Worm (Caenorhabditis elegans) whole organism, L3 larva: ENCODE data around the gene mrpl-39.

Source experiments
- ZK546.5 ChIP-seq: sonication (generic microtip); optimal IDR thresholded peaks from 2 replicates; lab custom pipeline; 2017; ENCODE audit warnings: missing biosample characterization, missing genetic modification characterization
- aly-2 ChIP-seq: fragments of 150-350 bp; optimal IDR thresholded peaks from 2 replicates; lab custom pipeline; 2014; ENCODE audit warnings: missing biosample characterization, missing genetic modification characterization
- ama-1 ChIP-seq: fragments of 150-350 bp; optimal IDR thresholded peaks from 2 replicates; lab custom pipeline; 2018
- ceh-28 ChIP-seq: fragments of 150-350 bp; optimal IDR thresholded peaks from 2 replicates; lab custom pipeline; 2014; ENCODE audit warnings: missing biosample characterization, missing genetic modification reagents, missing genetic modification characterization
- ceh-82 ChIP-seq: fragments of 150-350 bp; optimal IDR thresholded peaks from 2 replicates; lab custom pipeline; 2014; ENCODE audit warnings: missing biosample characterization, missing genetic modification characterization
- ceh-9 ChIP-seq: sonication (generic microtip); optimal IDR thresholded peaks from 2 replicates; lab custom pipeline; 2018; ENCODE audit warnings: missing biosample characterization, missing genetic modification characterization
- daf-12 ChIP-seq: fragments of 150-350 bp; optimal IDR thresholded peaks from 2 replicates; lab custom pipeline; 2014; ENCODE audit warnings: missing biosample characterization, missing genetic modification reagents, missing genetic modification characterization
- egl-27 ChIP-seq: sonication (generic microtip); optimal IDR thresholded peaks from 4 replicates; lab custom pipeline; 2017; ENCODE audit warnings: missing biosample characterization, missing genetic modification reagents, missing genetic modification characterization
- egl-5 ChIP-seq: fragments of 150-350 bp; optimal IDR thresholded peaks from 2 replicates; lab custom pipeline; 2017; ENCODE audit warnings: missing biosample characterization, missing genetic modification reagents, missing genetic modification characterization, inconsistent platforms
- elt-1 ChIP-seq: fragments of 150-350 bp; optimal IDR thresholded peaks from 2 replicates; lab custom pipeline; 2014; ENCODE audit warnings: missing biosample characterization, missing genetic modification characterization
- elt-2 ChIP-seq: sonication (generic microtip); optimal IDR thresholded peaks from 2 replicates; lab custom pipeline; 2016; ENCODE audit warnings: missing genetic modification reagents, mild to moderate bottlenecking, missing genetic modification characterization, missing compliant biosample characterization
- fkh-10 ChIP-seq: sonication (generic microtip); optimal IDR thresholded peaks from 2 replicates; lab custom pipeline; 2017; ENCODE audit warnings: missing biosample characterization, missing genetic modification reagents, missing genetic modification characterization
- fkh-2 ChIP-seq: fragments of 150-350 bp; optimal IDR thresholded peaks from 2 replicates; lab custom pipeline; 2014; ENCODE audit warnings: missing biosample characterization, missing genetic modification reagents, missing genetic modification characterization
- hmg-11 ChIP-seq: sonication (generic microtip); optimal IDR thresholded peaks from 2 replicates; lab custom pipeline; 2016; ENCODE audit warnings: missing genetic modification characterization, missing compliant biosample characterization
- lin-15B ChIP-seq: fragments of 150-350 bp; optimal IDR thresholded peaks from 2 replicates; lab custom pipeline; 2014; ENCODE audit warnings: missing biosample characterization, missing genetic modification characterization
- lin-39 ChIP-seq: fragments of 150-350 bp; optimal IDR thresholded peaks from 2 replicates; lab custom pipeline; 2018; ENCODE audit warnings: missing biosample characterization, missing genetic modification reagents, missing genetic modification characterization
- lsy-12 ChIP-seq: sonication (generic microtip); optimal IDR thresholded peaks from 2 replicates; lab custom pipeline; 2016; ENCODE audit warnings: mild to moderate bottlenecking, missing genetic modification characterization, missing compliant biosample characterization
- mdl-1 ChIP-seq: fragments of 150-350 bp; optimal IDR thresholded peaks from 2 replicates; lab custom pipeline; 2014; ENCODE audit warnings: missing biosample characterization, missing genetic modification characterization
- mml-1 ChIP-seq: fragments of 150-350 bp; sonication (generic microtip); optimal IDR thresholded peaks from 3 replicates; lab custom pipeline; 2014; ENCODE audit warnings: missing biosample characterization, missing genetic modification characterization
- nfya-1 ChIP-seq: sonication (generic microtip); optimal IDR thresholded peaks from 2 replicates; lab custom pipeline; 2017; ENCODE audit warnings: missing genetic modification characterization, mild to moderate bottlenecking, missing compliant biosample characterization, antibody characterized with exemption, moderate library complexity; ENCODE audit not compliant: insufficient read depth
- nhr-12 ChIP-seq: fragments of 150-350 bp; optimal IDR thresholded peaks from 2 replicates; lab custom pipeline; 2014; ENCODE audit warnings: missing biosample characterization, missing genetic modification characterization
- nhr-237 ChIP-seq: fragments of 150-350 bp; optimal IDR thresholded peaks from 2 replicates; lab custom pipeline; 2014; ENCODE audit warnings: missing biosample characterization, missing genetic modification characterization
- nhr-28 ChIP-seq: fragments of 150-350 bp; optimal IDR thresholded peaks from 2 replicates; lab custom pipeline; 2014; ENCODE audit warnings: missing biosample characterization, missing genetic modification characterization
- nhr-43 ChIP-seq: sonication (generic microtip); optimal IDR thresholded peaks from 2 replicates; lab custom pipeline; 2016; ENCODE audit warnings: mild to moderate bottlenecking, missing genetic modification characterization, missing compliant biosample characterization; ENCODE audit not compliant: poor library complexity, severe bottlenecking
- nhr-76 ChIP-seq: fragments of 150-350 bp; sonication (generic microtip); optimal IDR thresholded peaks from 5 replicates; lab custom pipeline; 2014; ENCODE audit warnings: missing biosample characterization, missing genetic modification characterization
- pha-4 ChIP-seq: fragments of 150-350 bp; optimal IDR thresholded peaks from 2 replicates; lab custom pipeline; 2014; ENCODE audit warnings: missing biosample characterization, missing genetic modification reagents, missing genetic modification characterization
- pqm-1 ChIP-seq: fragments of 150-350 bp; optimal IDR thresholded peaks from 2 replicates; lab custom pipeline; 2017; ENCODE audit warnings: missing biosample characterization, missing genetic modification characterization, inconsistent platforms
- sea-2 ChIP-seq: fragments of 150-350 bp; sonication (generic microtip); optimal IDR thresholded peaks from 4 replicates; lab custom pipeline; 2014; ENCODE audit warnings: missing biosample characterization, missing genetic modification reagents, missing genetic modification characterization
- snpc-4 ChIP-seq: fragments of 150-350 bp; optimal IDR thresholded peaks from 2 replicates; lab custom pipeline; 2014; ENCODE audit warnings: missing biosample characterization, missing genetic modification characterization
- tbx-2 ChIP-seq: sonication (generic microtip); optimal IDR thresholded peaks from 2 replicates; lab custom pipeline; 2016; ENCODE audit warnings: mild to moderate bottlenecking, missing genetic modification characterization, missing compliant biosample characterization
- unc-62 ChIP-seq: fragments of 150-350 bp; sonication (generic microtip); optimal IDR thresholded peaks from 4 replicates; lab custom pipeline; 2014; ENCODE audit warnings: missing biosample characterization, missing genetic modification reagents, missing genetic modification characterization
- zag-1 ChIP-seq: fragments of 150-350 bp; optimal IDR thresholded peaks from 2 replicates; lab custom pipeline; 2014; ENCODE audit warnings: missing biosample characterization, missing genetic modification characterization

Gene mrpl-39

ce11 chrV:1821287-1821686 is at the start of gene mrpl-39, which contains the start of gene gly-7:
Gene mrpl-39, plus strand, starts transcription at chrV:1821579.
Gene gly-7, minus strand, starts transcription at chrV:1821323.
- TF ChIP-seq egl-5 (tag; lab: Kevin White, UChicago), result no peak
- TF ChIP-seq nhr-43 (tag; lab: Kevin White, UChicago), result no peak
- peak; percentile 45 for TF ChIP-seq nfya-1 (tag; lab: Kevin White, UChicago)
- peak; percentile 44 for TF ChIP-seq pha-4 (tag; lab: Kevin White, UChicago)
- TF ChIP-seq pqm-1 (tag; lab: Kevin White, UChicago), result no peak
- TF ChIP-seq fkh-10 (GFP tag; lab: Kevin White, UChicago), result peak; percentile 3
- no peak for TF ChIP-seq nhr-237 (tag; lab: Kevin White, UChicago)
- TF ChIP-seq mml-1, result no peak
- no peak for TF ChIP-seq egl-27 (tag; lab: Kevin White, UChicago)
- TF ChIP-seq aly-2 (tag; lab: Kevin White, UChicago), result no peak
- TF ChIP-seq ZK546.5 (tag; lab: Kevin White, UChicago), result no peak
- TF ChIP-seq nhr-28 (tag; lab: Kevin White, UChicago), result no peak
- TF ChIP-seq elt-2 (tag; lab: Kevin White, UChicago), result peak; percentile 14

ce11 chrV:1771727-1772126 is 49.7 kb upstream of the mrpl-39 start, which contains the start of gene dhs-13:
Gene dhs-13, minus strand, starts transcription at chrV:1771734.
- TF ChIP-seq elt-2 (tag; lab: Kevin White, UChicago), result peak; percentile 52
- TF ChIP-seq pha-4 (tag; lab: Kevin White, UChicago), result peak; percentile 47
- TF ChIP-seq lin-15B (tag; lab: Kevin White, UChicago), result peak; percentile 36
- no peak for TF ChIP-seq mdl-1

- no peak for TF ChIP-seq snpc-4 (tag; lab: Kevin White, UChicago)
- no peak for TF ChIP-seq sea-2 (GFP tag; lab: Kevin White, UChicago)
- no peak for TF ChIP-seq pqm-1 (tag; lab: Kevin White, UChicago)
- no peak for TF ChIP-seq tbx-2 (tag; lab: Kevin White, UChicago)
- TF ChIP-seq lin-15B (tag; lab: Kevin White, UChicago), result no peak
- TF ChIP-seq elt-2 (tag; lab: Kevin White, UChicago), result peak; percentile 27
- TF ChIP-seq ceh-28, result no peak
- TF ChIP-seq daf-12 (tag; lab: Kevin White, UChicago), result no peak
- no peak for TF ChIP-seq fkh-2
- TF ChIP-seq lin-39 (tag; lab: Kevin White, UChicago), result no peak
- TF ChIP-seq ama-1 (lab: Kevin White, UChicago), result no peak
- peak; percentile 32 for TF ChIP-seq hmg-11 (tag; lab: Kevin White, UChicago)
- peak; percentile 22 for TF ChIP-seq nfya-1 (tag; lab: Kevin White, UChicago)
- TF ChIP-seq aly-2 (tag; lab: Kevin White, UChicago), result no peak
- TF ChIP-seq ceh-82 (tag; lab: Kevin White, UChicago), result no peak
- TF ChIP-seq ceh-9, result no peak
- no peak for TF ChIP-seq nhr-76 (tag; lab: Kevin White, UChicago)
- no peak for TF ChIP-seq unc-62
- no peak for TF ChIP-seq egl-5 (tag; lab: Kevin White, UChicago)
- no peak for TF ChIP-seq zag-1 (tag; lab: Kevin White, UChicago)
Measured at ce11 chrV:1773120-1773519, 48.3 kb upstream of the mrpl-39 start.

- TF ChIP-seq lsy-12 (tag; lab: Kevin White, UChicago) (no peak), nhr-76 (tag; lab: Kevin White, UChicago) (no peak), ceh-82 (tag; lab: Kevin White, UChicago) (no peak), ceh-9 (no peak), elt-1 (no peak)
Measured at ce11 chrV:1774874-1775589, 46.3 kb upstream of the mrpl-39 start, which contains the start of gene F36H9.7. Gene F36H9.7, minus strand, starts transcription at chrV:1774924.

ce11 chrV:1779136-1779535 is 42.2 kb upstream of the mrpl-39 start, which contains the start of gene F36H9.4:
Gene F36H9.4, minus strand, starts transcription at chrV:1779236.
- TF ChIP-seq nhr-12 (tag; lab: Kevin White, UChicago), result no peak
- TF ChIP-seq ZK546.5 (tag; lab: Kevin White, UChicago), result no peak
